Worm (Caenorhabditis elegans) whole organism, young adult: ENCODE data around the gene gpx-3.

Source experiments
- F55B11.4 ChIP-seq: sonication (generic microtip); optimal IDR thresholded peaks from 2 replicates; lab custom pipeline; 2016; ENCODE audit warnings: missing compliant biosample characterization, missing genetic modification characterization, borderline replicate concordance; ENCODE audit not compliant: insufficient read depth
- dpl-1 ChIP-seq: fragments of 150-350 bp; optimal IDR thresholded peaks from 2 replicates; lab custom pipeline; 2014; ENCODE audit warnings: missing biosample characterization, missing genetic modification reagents, missing genetic modification characterization
- ets-4 ChIP-seq: fragments of 200-800 bp; sonication (Bioruptor generic); optimal IDR thresholded peaks from 2 replicates; lab custom pipeline; 2018; ENCODE audit warnings: mild to moderate bottlenecking, missing genetic modification characterization, missing compliant biosample characterization
- hlh-26 ChIP-seq: fragments of 200-800 bp; sonication (Bioruptor generic); conservative IDR thresholded peaks from 2 replicates; pipeline ENCODE4 v1.3.6; 2022; ENCODE audit warnings: missing genetic modification reagents, missing genetic modification characterization, missing compliant biosample characterization
- lsl-1 ChIP-seq: fragments of 200-800 bp; sonication (Bioruptor generic); optimal IDR thresholded peaks from 2 replicates; lab custom pipeline; 2018; ENCODE audit warnings: mild to moderate bottlenecking, missing genetic modification characterization, moderate library complexity, missing compliant biosample characterization
- pbrm-1 ChIP-seq: fragments of 200-800 bp; sonication (Bioruptor generic); IDR thresholded peaks from 2 replicates; pipeline ENCODE4 v1.3.6; 2022; ENCODE audit warnings: missing genetic modification reagents, missing genetic modification characterization, missing compliant biosample characterization
- pha-4 ChIP-seq: fragments of 150-350 bp; sonication (generic microtip); optimal IDR thresholded peaks from 2 replicates; lab custom pipeline; 2014; ENCODE audit warnings: missing biosample characterization, missing genetic modification reagents, missing genetic modification characterization
- tlf-1 ChIP-seq: fragments of 200-800 bp; sonication (Bioruptor generic); optimal IDR thresholded peaks from 2 replicates; lab custom pipeline; 2018; ENCODE audit warnings: mild to moderate bottlenecking, missing genetic modification characterization, missing compliant biosample characterization

DNA sequence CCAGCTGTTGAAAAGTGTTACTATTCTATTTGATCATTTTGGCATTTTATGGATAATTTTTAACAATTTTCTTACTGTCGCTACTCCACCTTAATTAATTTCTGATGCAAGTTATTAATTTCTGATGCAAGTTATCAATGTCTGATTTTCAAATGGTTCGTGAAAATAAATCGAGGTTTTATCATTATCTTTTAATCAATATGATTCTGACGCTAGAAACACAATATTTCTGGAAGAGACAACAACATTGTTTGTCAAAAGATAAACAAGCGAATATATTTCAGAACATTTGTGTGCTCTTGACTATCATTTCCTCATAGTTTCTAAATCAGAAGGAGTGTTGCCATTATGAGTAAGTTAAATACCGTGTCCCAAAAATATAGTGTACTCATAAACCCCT lies 21.3 kb upstream of the gpx-3 start, which contains the start of gene F49E2.2:
- TF ChIP-seq lsl-1 (GFP tag; lab: Kevin White, UChicago) (no peak), tlf-1 (no peak), pha-4 (no peak), pbrm-1 (GFP tag; lab: Robert Waterston, UW) (no peak), F55B11.4 (tag; lab: Kevin White, UChicago) (no peak), dpl-1 (GFP tag; lab: Kevin White, UChicago) (no peak), ets-4 (GFP tag; lab: Kevin White, UChicago) (no peak), hlh-26 (GFP tag; lab: Robert Waterston, UW) (no peak)
